Worm (Caenorhabditis elegans): ENCODE data around the gene F52C9.3.
A peak's percentile ranks its signal among the peaks of the same experiment; 100 is the strongest.

F52C9.3 gene

DNA sequence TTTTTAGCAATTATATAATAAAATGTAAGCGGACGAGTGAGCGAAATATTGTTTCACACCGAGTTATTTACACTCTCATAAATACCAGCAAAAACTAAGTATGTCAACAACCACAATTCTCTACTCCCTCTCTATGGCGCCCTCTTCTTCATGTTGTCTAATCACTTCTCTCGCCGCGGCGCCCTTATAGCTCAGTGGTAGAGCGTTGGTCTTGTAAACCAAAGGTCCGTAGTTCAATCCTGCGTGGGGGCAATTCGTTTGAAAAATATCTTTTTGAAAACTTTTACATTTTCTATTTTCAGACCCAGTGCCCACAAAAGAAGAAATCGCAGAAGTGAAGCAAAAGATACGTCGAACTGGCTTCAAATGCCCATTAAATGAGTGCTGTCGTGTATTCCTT is 16.0 kb upstream of the F52C9.3 start (continued):
- TF ChIP-seq sox-4 (tag; optimal IDR thresholded peaks at IDR 0.05) (peak; percentile 79), lin-11 (tag; optimal IDR thresholded peaks at IDR 0.05) (peak; percentile 37), ceh-9 (tag; optimal IDR thresholded peaks at IDR 0.05) (peak; percentile 53), eyg-1 (tag; optimal IDR thresholded peaks at IDR 0.05) (no peak), ceh-18 (tag; optimal IDR thresholded peaks at IDR 0.05) (peak; percentile 67), ceh-24 (tag; optimal IDR thresholded peaks at IDR 0.05) (peak; percentile 35), rnt-1 (tag; optimal IDR thresholded peaks at IDR 0.05) (peak; percentile 44), ceh-48 (tag; optimal IDR thresholded peaks at IDR 0.05) (peak; percentile 24), nfya-1 (tag; optimal IDR thresholded peaks at IDR 0.05) (no peak), ttx-3 (tag; optimal IDR thresholded peaks at IDR 0.05) (peak; percentile 61), ama-1 (optimal IDR thresholded peaks at IDR 0.05) (no peak), ceh-6 (GFP tag; optimal IDR thresholded peaks at IDR 0.05) (peak; percentile 38), unc-3 (GFP tag; conservative IDR thresholded peaks at IDR 0.05) (peak; percentile 71), unc-3 (tag; optimal IDR thresholded peaks at IDR 0.05) (peak; percentile 37), K02D7.2 (tag; optimal IDR thresholded peaks at IDR 0.05) (peak; percentile 76), fkh-10 (GFP tag; optimal IDR thresholded peaks at IDR 0.05) (no peak)

DNA sequence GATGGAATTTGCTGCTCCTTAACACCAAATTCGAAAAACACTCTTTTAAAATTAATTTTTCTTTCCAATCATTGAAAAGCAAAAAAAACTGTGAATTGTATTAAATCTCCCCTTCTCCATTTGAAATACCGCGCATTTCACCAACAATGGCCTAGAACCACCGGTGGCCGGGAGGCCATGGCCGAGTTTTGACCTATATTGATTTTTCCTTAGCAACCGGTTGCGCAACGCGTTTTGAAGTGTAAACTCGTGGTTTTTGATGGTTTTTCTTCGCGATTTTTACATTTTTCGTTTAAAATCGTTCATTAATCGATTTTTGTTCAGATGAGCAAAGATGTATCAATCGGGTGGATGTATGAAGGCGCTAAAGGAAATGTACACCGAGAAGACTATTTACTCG is 13.4 kb upstream of the F52C9.3 start, which contains the start of gene mog-3:
Gene mog-3, plus strand, starts transcription at position 319 of the 400 bp plus-strand sequence.
- no peak for TF ChIP-seq syd-9 (tag; optimal IDR thresholded peaks at IDR 0.05)
- peak; percentile 98 for TF ChIP-seq ceh-48 (tag; optimal IDR thresholded peaks at IDR 0.05)
- TF ChIP-seq pat-9 (tag; optimal IDR thresholded peaks at IDR 0.05) = no peak
- no peak for TF ChIP-seq pha-2 (tag; optimal IDR thresholded peaks at IDR 0.05)
- peak; percentile 44 for TF ChIP-seq hlh-6 (tag; optimal IDR thresholded peaks at IDR 0.05)
- peak; percentile 97 for TF ChIP-seq ceh-31 (tag; optimal IDR thresholded peaks at IDR 0.05)
- no peak for TF ChIP-seq dmd-4 (tag; optimal IDR thresholded peaks at IDR 0.05; ENCODE audit: borderline replicate concordance)
- TF ChIP-seq gmeb-2 (tag; optimal IDR thresholded peaks at IDR 0.05) = peak; percentile 9
- TF ChIP-seq ceh-24 (tag; optimal IDR thresholded peaks at IDR 0.05) = no peak
- no peak for TF ChIP-seq npax-4 (tag; optimal IDR thresholded peaks at IDR 0.05)
- TF ChIP-seq ttx-3 (tag; optimal IDR thresholded peaks at IDR 0.05) = peak; percentile 23
- no peak for TF ChIP-seq C38D4.7 (GFP tag; optimal IDR thresholded peaks at IDR 0.05)
- TF ChIP-seq tbx-2 (tag; optimal IDR thresholded peaks at IDR 0.05) = peak; percentile 91
- TF ChIP-seq unc-3 (GFP tag; conservative IDR thresholded peaks at IDR 0.05) = peak; percentile 32; the same call in 1 of the 2 replicates
- no peak for TF ChIP-seq unc-3 (tag; optimal IDR thresholded peaks at IDR 0.05)
- no peak for TF ChIP-seq lin-11 (tag; optimal IDR thresholded peaks at IDR 0.05)
- TF ChIP-seq pqm-1 (tag; optimal IDR thresholded peaks at IDR 0.05) = peak; percentile 50
- TF ChIP-seq unc-42 (tag; optimal IDR thresholded peaks at IDR 0.05) = peak; percentile 57
- TF ChIP-seq ceh-6 (GFP tag; optimal IDR thresholded peaks at IDR 0.05) = no peak
- no peak for TF ChIP-seq sox-4 (tag; optimal IDR thresholded peaks at IDR 0.05)
- no peak for TF ChIP-seq elt-4 (tag; optimal IDR thresholded peaks at IDR 0.05)
- peak; percentile 97 for TF ChIP-seq C08G9.2 (tag; optimal IDR thresholded peaks at IDR 0.05)
- no peak for TF ChIP-seq hlh-15 (tag; optimal IDR thresholded peaks at IDR 0.05)
- peak; percentile 88 for TF ChIP-seq mec-3 (tag; optimal IDR thresholded peaks at IDR 0.05; ENCODE audit: borderline replicate concordance)
- TF ChIP-seq fkh-6 (tag; optimal IDR thresholded peaks at IDR 0.05) = peak; percentile 69
- TF ChIP-seq rnt-1 (tag; optimal IDR thresholded peaks at IDR 0.05) = peak; percentile 87
- no peak for TF ChIP-seq ceh-22 (tag; optimal IDR thresholded peaks at IDR 0.05)
- no peak for TF ChIP-seq pax-1 (tag; optimal IDR thresholded peaks at IDR 0.05)
- TF ChIP-seq ceh-45 (GFP tag; IDR thresholded peaks at IDR 0.05) = no peak
- peak; percentile 72 for TF ChIP-seq ceh-14 (tag; optimal IDR thresholded peaks at IDR 0.05)
- TF ChIP-seq K02D7.2 (tag; optimal IDR thresholded peaks at IDR 0.05) = no peak
- TF ChIP-seq elt-2 (tag; optimal IDR thresholded peaks at IDR 0.05) = peak; percentile 64
- no peak for TF ChIP-seq nhr-232 (tag; optimal IDR thresholded peaks at IDR 0.05)
- peak; percentile 87 for TF ChIP-seq hlh-8 (tag; optimal IDR thresholded peaks at IDR 0.05)
- no peak for TF ChIP-seq ceh-9 (tag; optimal IDR thresholded peaks at IDR 0.05)
- TF ChIP-seq ceh-19 (GFP tag; optimal IDR thresholded peaks at IDR 0.05) = no peak
- peak; percentile 83 for TF ChIP-seq zip-5 (tag; optimal IDR thresholded peaks at IDR 0.05)
- no peak for TF ChIP-seq pros-1 (tag; optimal IDR thresholded peaks at IDR 0.05)
- TF ChIP-seq sox-2 (GFP tag; IDR thresholded peaks at IDR 0.05) = no peak
- TF ChIP-seq ets-4 (tag; optimal IDR thresholded peaks at IDR 0.05) = peak; percentile 100
- no peak for TF ChIP-seq Y22D7AL.16 (tag; optimal IDR thresholded peaks at IDR 0.05)
- TF ChIP-seq T23F11.4 (GFP tag; optimal IDR thresholded peaks at IDR 0.05) = no peak
- peak; percentile 30 for TF ChIP-seq ztf-16 (tag; optimal IDR thresholded peaks at IDR 0.05)
- TF ChIP-seq unc-55 (GFP tag; optimal IDR thresholded peaks at IDR 0.05) = no peak
- no peak for TF ChIP-seq fkh-10 (GFP tag; optimal IDR thresholded peaks at IDR 0.05)
- peak; percentile 7 for TF ChIP-seq ceh-18 (tag; optimal IDR thresholded peaks at IDR 0.05)
- TF ChIP-seq madf-2 (tag; optimal IDR thresholded peaks at IDR 0.05) = peak; percentile 26
